Worm (Caenorhabditis elegans) whole organism, L2 larva: ENCODE results near the gene rict-1.

Source experiments
- F13H6.1 ChIP-seq: sonication (generic microtip); optimal IDR thresholded peaks from 2 replicates; lab custom pipeline; 2016; ENCODE audit warnings: missing genetic modification characterization, missing compliant biosample characterization
- R02D3.7 ChIP-seq: fragments of 150-350 bp; optimal IDR thresholded peaks from 2 replicates; lab custom pipeline; 2014; ENCODE audit warnings: missing biosample characterization, missing genetic modification characterization
- Y55F3AM.14 ChIP-seq: fragments of 200-800 bp; sonication (Bioruptor generic); optimal IDR thresholded peaks from 2 replicates; lab custom pipeline; 2018; ENCODE audit warnings: mild to moderate bottlenecking, missing genetic modification characterization, missing compliant biosample characterization
- ZK546.5 ChIP-seq: sonication (generic microtip); optimal IDR thresholded peaks from 2 replicates; lab custom pipeline; 2017; ENCODE audit warnings: missing biosample characterization, missing genetic modification characterization
- alr-1 ChIP-seq: fragments of 150-350 bp; optimal IDR thresholded peaks from 2 replicates; lab custom pipeline; 2014; ENCODE audit warnings: missing biosample characterization, missing genetic modification characterization
- aly-2 ChIP-seq: fragments of 150-350 bp; optimal IDR thresholded peaks from 2 replicates; lab custom pipeline; 2014; ENCODE audit warnings: missing biosample characterization, missing genetic modification characterization
- ama-1 ChIP-seq: fragments of 150-350 bp; optimal IDR thresholded peaks from 2 replicates; lab custom pipeline; 2018; ENCODE audit warnings: inconsistent platforms
- blmp-1 ChIP-seq: sonication (generic microtip); optimal IDR thresholded peaks from 2 replicates; lab custom pipeline; 2017; ENCODE audit warnings: missing genetic modification characterization, mild to moderate bottlenecking, missing compliant biosample characterization, antibody characterized with exemption, moderate library complexity; ENCODE audit not compliant: insufficient read depth
- ceh-16 ChIP-seq: fragments of 150-350 bp; optimal IDR thresholded peaks from 2 replicates; lab custom pipeline; 2014; ENCODE audit warnings: missing biosample characterization, missing genetic modification characterization
- ceh-82 ChIP-seq: fragments of 150-350 bp; optimal IDR thresholded peaks from 2 replicates; lab custom pipeline; 2014; ENCODE audit warnings: missing biosample characterization, missing genetic modification characterization
- crh-2 ChIP-seq: sonication (generic microtip); optimal IDR thresholded peaks from 2 replicates; lab custom pipeline; 2017; ENCODE audit warnings: missing biosample characterization, missing genetic modification characterization
- dmd-4 ChIP-seq: sonication (generic microtip); optimal IDR thresholded peaks from 2 replicates; lab custom pipeline; 2017; ENCODE audit warnings: missing biosample characterization, missing genetic modification characterization
- egl-27 ChIP-seq: sonication (generic microtip); optimal IDR thresholded peaks from 3 replicates; lab custom pipeline; 2017; ENCODE audit warnings: missing biosample characterization, missing genetic modification reagents, missing genetic modification characterization
- elt-1 ChIP-seq: fragments of 150-350 bp; optimal IDR thresholded peaks from 2 replicates; lab custom pipeline; 2014; ENCODE audit warnings: missing biosample characterization, missing genetic modification characterization
- elt-3 ChIP-seq: sonication (generic microtip); optimal IDR thresholded peaks from 2 replicates; lab custom pipeline; 2017; ENCODE audit warnings: missing biosample characterization, missing genetic modification characterization
- fos-1 ChIP-seq: fragments of 150-350 bp; optimal IDR thresholded peaks from 2 replicates; lab custom pipeline; 2014; ENCODE audit warnings: missing biosample characterization, missing genetic modification characterization
- lin-13 ChIP-seq: fragments of 150-350 bp; optimal IDR thresholded peaks from 2 replicates; lab custom pipeline; 2014; ENCODE audit warnings: missing biosample characterization, missing genetic modification reagents, missing genetic modification characterization
- lin-39 ChIP-seq: fragments of 150-350 bp; optimal IDR thresholded peaks from 2 replicates; lab custom pipeline; 2014; ENCODE audit warnings: missing biosample characterization, missing genetic modification reagents, missing genetic modification characterization
- mab-5 ChIP-seq: fragments of 150-350 bp; optimal IDR thresholded peaks from 2 replicates; lab custom pipeline; 2014; ENCODE audit warnings: missing biosample characterization, missing genetic modification characterization
- mbf-1 ChIP-seq: sonication (generic microtip); optimal IDR thresholded peaks from 2 replicates; lab custom pipeline; 2017; ENCODE audit warnings: missing biosample characterization, missing genetic modification characterization
- mdl-1 ChIP-seq, 2 experiments: fragments of 150-350 bp in 1 of 2; sonication (generic microtip) in 1 of 2; optimal IDR thresholded peaks; 2 replicates each; lab custom pipeline; 2017; ENCODE audit warnings: missing biosample characterization in 2 of 2, missing genetic modification characterization in 2 of 2
- nhr-129 ChIP-seq: fragments of 150-350 bp; optimal IDR thresholded peaks from 2 replicates; lab custom pipeline; 2014; ENCODE audit warnings: missing biosample characterization, missing genetic modification characterization
- nhr-21 ChIP-seq: fragments of 150-350 bp; optimal IDR thresholded peaks from 2 replicates; lab custom pipeline; 2014; ENCODE audit warnings: missing biosample characterization, missing genetic modification characterization
- nhr-23 ChIP-seq: fragments of 150-350 bp; optimal IDR thresholded peaks from 2 replicates; lab custom pipeline; 2014; ENCODE audit warnings: missing biosample characterization, missing genetic modification reagents, missing genetic modification characterization
- nhr-25 ChIP-seq: fragments of 150-350 bp; sonication (generic microtip); optimal IDR thresholded peaks from 3 replicates; lab custom pipeline; 2014; ENCODE audit warnings: missing biosample characterization, missing genetic modification characterization
- nhr-6 ChIP-seq: fragments of 150-350 bp; optimal IDR thresholded peaks from 2 replicates; lab custom pipeline; 2014; ENCODE audit warnings: missing biosample characterization, missing genetic modification characterization
- nhr-77 ChIP-seq: fragments of 150-350 bp; optimal IDR thresholded peaks from 2 replicates; lab custom pipeline; 2014; ENCODE audit warnings: missing biosample characterization, missing genetic modification characterization
- peb-1 ChIP-seq: fragments of 150-350 bp; optimal IDR thresholded peaks from 2 replicates; lab custom pipeline; 2014; ENCODE audit warnings: missing biosample characterization, missing genetic modification characterization
- skn-1 ChIP-seq: sonication (generic microtip); optimal IDR thresholded peaks from 2 replicates; lab custom pipeline; 2017; ENCODE audit warnings: missing biosample characterization, missing genetic modification characterization
- sma-3 ChIP-seq: sonication (generic microtip); optimal IDR thresholded peaks from 2 replicates; lab custom pipeline; 2016; ENCODE audit warnings: missing genetic modification reagents, missing genetic modification characterization, missing compliant biosample characterization
- snpc-4 ChIP-seq: fragments of 150-350 bp; optimal IDR thresholded peaks from 2 replicates; lab custom pipeline; 2014; ENCODE audit warnings: missing biosample characterization, missing genetic modification characterization
- unc-55 ChIP-seq: fragments of 150-350 bp; sonication (generic microtip); optimal IDR thresholded peaks from 3 replicates; lab custom pipeline; 2014; ENCODE audit warnings: missing biosample characterization, missing genetic modification reagents, missing genetic modification characterization
- unc-62 ChIP-seq: fragments of 150-350 bp; optimal IDR thresholded peaks from 2 replicates; lab custom pipeline; 2014; ENCODE audit warnings: missing biosample characterization, missing genetic modification reagents, missing genetic modification characterization
- ztf-1 ChIP-seq: fragments of 200-800 bp; sonication (Bioruptor generic); conservative IDR thresholded peaks from 2 replicates; pipeline ENCODE4 v1.3.6; 2022; ENCODE audit warnings: missing genetic modification characterization, missing compliant biosample characterization
- ztf-11 ChIP-seq: sonication (generic microtip); optimal IDR thresholded peaks from 2 replicates; lab custom pipeline; 2017; ENCODE audit warnings: missing biosample characterization, missing genetic modification characterization
- ztf-4 ChIP-seq: fragments of 150-350 bp; optimal IDR thresholded peaks from 2 replicates; lab custom pipeline; 2014; ENCODE audit warnings: missing biosample characterization, missing genetic modification characterization

Gene rict-1

DNA sequence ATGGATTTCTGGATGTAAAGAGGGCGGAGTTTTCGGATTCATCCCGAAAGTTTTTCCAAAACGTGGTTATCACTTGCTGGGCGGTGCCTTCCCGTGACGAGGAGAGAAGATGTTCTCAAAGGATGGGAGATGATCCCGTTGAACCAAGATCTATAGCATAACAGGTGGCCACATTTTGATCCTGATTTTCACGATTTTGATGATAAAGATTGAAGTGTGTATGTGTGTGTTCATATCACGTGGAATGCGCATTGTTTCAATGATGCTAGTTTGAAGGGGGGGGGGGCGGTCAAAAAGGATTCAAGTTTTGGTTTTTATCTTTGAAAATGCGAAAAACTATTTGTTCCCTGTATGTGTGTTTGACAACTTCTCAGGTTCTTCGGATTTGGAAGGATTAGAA, 28.6 kb upstream of the rict-1 start, which contains the start of gene mltn-1:
TSS of gene mltn-1 (minus strand) at position 22 of the 400 bp plus-strand sequence.
- TF ChIP-seq nhr-21 (tag; lab: Kevin White, UChicago): peak; percentile 83
- no peak for TF ChIP-seq ceh-82 (tag; lab: Kevin White, UChicago)

DNA sequence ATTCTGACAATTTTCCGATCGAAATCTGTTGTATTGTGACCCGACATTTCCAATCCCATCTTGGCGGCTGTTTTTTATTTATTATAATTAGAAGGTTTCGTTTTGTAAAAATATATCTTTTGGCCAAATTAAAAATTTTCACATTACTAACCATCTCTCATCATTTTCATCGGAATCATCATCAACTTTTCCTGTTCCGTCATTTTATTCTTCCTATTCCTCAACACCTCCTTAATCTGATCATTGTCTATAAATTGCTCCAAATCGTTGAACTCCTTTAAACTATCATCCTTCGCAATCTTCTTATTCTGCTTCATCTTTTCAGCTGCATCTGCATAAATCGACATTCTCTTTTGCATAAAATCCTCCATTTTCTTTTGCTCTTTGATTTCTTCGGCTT, 25.8 kb upstream of the rict-1 start:
- no peak for TF ChIP-seq unc-55
- no peak for TF ChIP-seq Y55F3AM.14
- no peak for TF ChIP-seq snpc-4 (tag; lab: Kevin White, UChicago)
- TF ChIP-seq ama-1 (lab: Kevin White, UChicago): no peak
- TF ChIP-seq mab-5 (tag; lab: Kevin White, UChicago): no peak
- no peak for TF ChIP-seq ceh-82 (tag; lab: Kevin White, UChicago)
- TF ChIP-seq nhr-21 (tag; lab: Kevin White, UChicago): no peak
- TF ChIP-seq ztf-4 (tag; lab: Kevin White, UChicago): no peak
- TF ChIP-seq mdl-1 (tag; optimal IDR thresholded peaks at IDR 0.05; lab: Kevin White, UChicago): no peak

DNA sequence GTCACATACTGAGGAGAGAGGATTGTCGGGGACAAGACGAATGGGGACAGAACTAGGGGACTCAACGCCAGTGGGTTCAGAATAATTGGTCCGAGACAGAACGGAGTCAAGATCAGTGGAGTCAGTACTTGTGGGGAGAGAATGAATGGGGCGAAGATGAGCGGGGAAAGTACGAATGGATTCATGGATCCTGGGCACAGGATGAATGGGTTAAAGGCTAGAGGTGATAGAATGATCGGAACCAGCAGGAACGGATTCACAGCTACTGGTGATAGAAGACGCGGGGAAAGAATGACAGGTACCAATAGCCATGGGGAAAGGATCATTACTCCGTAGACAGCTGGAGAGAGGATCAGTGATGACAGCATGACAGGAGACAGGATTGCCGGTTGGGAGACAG, 23.0 kb upstream of the rict-1 start:
- no peak for TF ChIP-seq F13H6.1 (tag; lab: Kevin White, UChicago)
- TF ChIP-seq fos-1: no peak
- TF ChIP-seq egl-27 (tag; lab: Kevin White, UChicago): no peak
- no peak for TF ChIP-seq nhr-6 (tag; lab: Kevin White, UChicago)
- no peak for TF ChIP-seq dmd-4 (tag; lab: Kevin White, UChicago)
- TF ChIP-seq R02D3.7: no peak
- TF ChIP-seq unc-55: no peak
- no peak for TF ChIP-seq ceh-16 (tag; lab: Kevin White, UChicago)
- TF ChIP-seq ztf-11 (tag; lab: Kevin White, UChicago): no peak

DNA sequence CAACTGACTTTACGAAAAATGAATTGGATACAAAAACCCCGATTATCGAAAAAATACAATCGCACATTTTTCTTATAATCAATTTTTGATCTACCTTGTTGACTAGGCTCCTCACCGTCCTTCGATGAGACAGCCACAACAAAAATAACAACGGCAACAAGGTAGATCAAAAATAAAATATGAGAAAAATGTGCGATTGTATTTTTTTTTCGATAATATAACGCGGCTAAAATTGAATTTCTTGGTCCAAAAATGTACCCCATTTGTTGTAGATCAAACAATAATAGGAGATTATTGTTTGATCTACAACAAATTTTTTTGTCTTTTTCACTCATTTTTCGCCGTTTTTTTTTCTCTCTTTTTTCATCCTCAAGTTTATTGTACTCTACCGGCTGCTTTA, 14.0 kb upstream of the rict-1 start:
- TF ChIP-seq lin-39 (tag; lab: Kevin White, UChicago): no peak
- no peak for TF ChIP-seq ztf-11 (tag; lab: Kevin White, UChicago)
- TF ChIP-seq elt-1 (tag; lab: Kevin White, UChicago): no peak
- no peak for TF ChIP-seq nhr-21 (tag; lab: Kevin White, UChicago)
- no peak for TF ChIP-seq nhr-25 (tag; lab: Kevin White, UChicago)
- TF ChIP-seq blmp-1: no peak
- TF ChIP-seq fos-1: no peak
- TF ChIP-seq nhr-129 (tag; lab: Kevin White, UChicago): no peak
- TF ChIP-seq skn-1 (tag; lab: Kevin White, UChicago): no peak
- no peak for TF ChIP-seq F13H6.1 (tag; lab: Kevin White, UChicago)
- TF ChIP-seq ceh-16 (tag; lab: Kevin White, UChicago): no peak
- TF ChIP-seq nhr-6 (tag; lab: Kevin White, UChicago): no peak
- TF ChIP-seq nhr-23 (tag; lab: Kevin White, UChicago): no peak
- TF ChIP-seq mbf-1 (tag; lab: Kevin White, UChicago): no peak
- TF ChIP-seq dmd-4 (tag; lab: Kevin White, UChicago): no peak
- no peak for TF ChIP-seq unc-62
- TF ChIP-seq nhr-77: no peak
- no peak for TF ChIP-seq ztf-1 (GFP tag; lab: Robert Waterston, UW)
- no peak for TF ChIP-seq Y55F3AM.14

DNA sequence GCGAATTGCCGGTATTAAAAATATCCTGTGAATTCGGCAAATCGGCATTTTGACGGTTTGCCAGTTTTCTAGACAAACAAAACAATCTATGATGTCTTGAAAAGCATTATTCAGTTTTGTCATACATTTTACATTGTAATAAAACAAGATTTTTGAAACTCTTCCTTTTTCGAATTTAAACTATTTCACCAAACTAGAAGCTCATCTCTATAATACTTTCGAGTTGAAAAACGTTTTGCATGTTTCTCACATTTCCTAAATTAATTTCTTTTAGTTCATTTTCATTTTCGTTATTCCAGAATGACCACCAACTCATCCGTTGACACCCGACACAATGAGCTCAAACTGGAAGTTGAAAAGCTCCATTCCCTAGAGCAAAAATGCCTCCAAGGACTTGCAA, 13.0 kb upstream of the rict-1 start, which contains the start of gene F29C12.6:
TSS of gene F29C12.6 (plus strand) at position 301 of the 400 bp plus-strand sequence.
- TF ChIP-seq ztf-1 (GFP tag; lab: Robert Waterston, UW) (no peak), aly-2 (tag; lab: Kevin White, UChicago) (no peak), unc-55 (no peak), elt-3 (tag; lab: Kevin White, UChicago) (no peak), ceh-82 (tag; lab: Kevin White, UChicago) (no peak), ZK546.5 (no peak), skn-1 (tag; lab: Kevin White, UChicago) (no peak), nhr-21 (tag; lab: Kevin White, UChicago) (no peak), lin-39 (tag; lab: Kevin White, UChicago) (no peak), alr-1 (no peak), peb-1 (tag; lab: Kevin White, UChicago) (no peak), blmp-1 (no peak), unc-62 (no peak), snpc-4 (tag; lab: Kevin White, UChicago) (no peak), crh-2 (tag; lab: Kevin White, UChicago) (no peak), nhr-25 (tag; lab: Kevin White, UChicago) (no peak), lin-13 (GFP tag; lab: Kevin White, UChicago) (no peak), sma-3 (GFP tag; lab: Kevin White, UChicago) (no peak)
